Worm (Caenorhabditis elegans) whole organism, late embryonic: ENCODE data around the gene C18A3.11.
A peak's percentile ranks its signal among the peaks of the same experiment; 100 is the strongest.

Source experiments
- C08G9.2 ChIP-seq: sonication (generic microtip); optimal IDR thresholded peaks from 2 replicates; lab custom pipeline; 2016; ENCODE audit warnings: mild to moderate bottlenecking, missing genetic modification characterization, moderate library complexity, missing compliant biosample characterization
- C38D4.7 ChIP-seq: fragments of 200-800 bp; sonication (Bioruptor generic); optimal IDR thresholded peaks from 2 replicates; lab custom pipeline; 2018; ENCODE audit warnings: mild to moderate bottlenecking, missing genetic modification characterization, moderate library complexity, missing compliant biosample characterization
- F13H6.1 ChIP-seq: sonication (generic microtip); optimal IDR thresholded peaks from 2 replicates; lab custom pipeline; 2016; ENCODE audit warnings: missing genetic modification characterization, missing compliant biosample characterization
- Y22D7AL.16 ChIP-seq: sonication (generic microtip); optimal IDR thresholded peaks from 2 replicates; lab custom pipeline; 2016; ENCODE audit warnings: missing genetic modification characterization, missing compliant biosample characterization
- ceh-14 ChIP-seq: sonication (generic microtip); optimal IDR thresholded peaks from 2 replicates; lab custom pipeline; 2016; ENCODE audit warnings: missing genotype, missing genetic modification characterization, missing compliant biosample characterization
- ceh-18 ChIP-seq: sonication (generic microtip); optimal IDR thresholded peaks from 2 replicates; lab custom pipeline; 2016; ENCODE audit warnings: missing genetic modification characterization, missing compliant biosample characterization
- ceh-19 ChIP-seq: fragments of 200-800 bp; sonication (Bioruptor generic); optimal IDR thresholded peaks from 2 replicates; lab custom pipeline; 2018; ENCODE audit warnings: mild to moderate bottlenecking, missing genetic modification characterization, missing compliant biosample characterization
- ceh-22 ChIP-seq: sonication (generic microtip); optimal IDR thresholded peaks from 2 replicates; lab custom pipeline; 2017; ENCODE audit warnings: missing biosample characterization, missing genetic modification characterization
- ceh-31 ChIP-seq: sonication (generic microtip); optimal IDR thresholded peaks from 2 replicates; lab custom pipeline; 2016; ENCODE audit warnings: missing genetic modification characterization, missing compliant biosample characterization
- ceh-48 ChIP-seq: sonication (generic microtip); optimal IDR thresholded peaks from 2 replicates; lab custom pipeline; 2016; ENCODE audit warnings: missing genetic modification characterization, inconsistent platforms, missing compliant biosample characterization
- che-1 ChIP-seq: sonication (generic microtip); optimal IDR thresholded peaks from 2 replicates; lab custom pipeline; 2016; ENCODE audit warnings: mild to moderate bottlenecking, missing genetic modification characterization, missing compliant biosample characterization
- dmd-4 ChIP-seq: sonication (generic microtip); optimal IDR thresholded peaks from 2 replicates; lab custom pipeline; 2016; ENCODE audit warnings: borderline replicate concordance, missing genetic modification characterization, missing compliant biosample characterization
- elt-2 ChIP-seq: sonication (generic microtip); optimal IDR thresholded peaks from 2 replicates; lab custom pipeline; 2016; ENCODE audit warnings: missing genetic modification reagents, missing genetic modification characterization, missing compliant biosample characterization
- ets-4 ChIP-seq: sonication (generic microtip); optimal IDR thresholded peaks from 2 replicates; lab custom pipeline; 2016; ENCODE audit warnings: missing genetic modification characterization, missing compliant biosample characterization
- eyg-1 ChIP-seq: sonication (generic microtip); optimal IDR thresholded peaks from 2 replicates; lab custom pipeline; 2016; ENCODE audit warnings: missing genotype, missing genetic modification characterization, missing compliant biosample characterization
- fax-1 ChIP-seq: sonication (generic microtip); optimal IDR thresholded peaks from 2 replicates; lab custom pipeline; 2016; ENCODE audit warnings: missing genotype, missing genetic modification characterization, missing compliant biosample characterization
- fkh-10 ChIP-seq: fragments of 150-350 bp; optimal IDR thresholded peaks from 2 replicates; lab custom pipeline; 2014; ENCODE audit warnings: missing biosample characterization, missing genetic modification reagents, missing genetic modification characterization
- hlh-13 ChIP-seq: fragments of 200-800 bp; sonication (Bioruptor generic); optimal IDR thresholded peaks from 2 replicates; lab custom pipeline; 2018; ENCODE audit warnings: mild to moderate bottlenecking, missing genetic modification characterization, missing compliant biosample characterization
- hlh-6 ChIP-seq: sonication (generic microtip); optimal IDR thresholded peaks from 2 replicates; lab custom pipeline; 2016; ENCODE audit warnings: missing genotype, missing genetic modification characterization, missing compliant biosample characterization
- hlh-8 ChIP-seq: sonication (generic microtip); optimal IDR thresholded peaks from 2 replicates; lab custom pipeline; 2016; ENCODE audit warnings: missing genotype, missing genetic modification characterization, missing compliant biosample characterization
- lim-6 ChIP-seq: sonication (generic microtip); optimal IDR thresholded peaks from 2 replicates; lab custom pipeline; 2016; ENCODE audit warnings: missing genetic modification characterization, missing compliant biosample characterization
- nfya-1 ChIP-seq: sonication (generic microtip); optimal IDR thresholded peaks from 2 replicates; lab custom pipeline; 2017; ENCODE audit warnings: missing genetic modification characterization, mild to moderate bottlenecking, missing compliant biosample characterization, antibody characterized with exemption, moderate library complexity
- nhr-232 ChIP-seq: sonication (generic microtip); optimal IDR thresholded peaks from 2 replicates; lab custom pipeline; 2016; ENCODE audit warnings: missing genetic modification characterization, missing compliant biosample characterization
- pax-1 ChIP-seq: fragments of 150-350 bp; optimal IDR thresholded peaks from 2 replicates; lab custom pipeline; 2014; ENCODE audit warnings: missing biosample characterization, missing genetic modification characterization
- pha-2 ChIP-seq: sonication (generic microtip); optimal IDR thresholded peaks from 2 replicates; lab custom pipeline; 2017; ENCODE audit warnings: mild to moderate bottlenecking, missing genetic modification characterization, missing compliant biosample characterization
- pha-4 ChIP-seq: fragments of 150-350 bp; optimal IDR thresholded peaks from 2 replicates; lab custom pipeline; 2018; ENCODE audit warnings: missing biosample characterization, missing genetic modification reagents, missing genetic modification characterization
- pqm-1 ChIP-seq: sonication (generic microtip); optimal IDR thresholded peaks from 2 replicates; lab custom pipeline; 2016; ENCODE audit warnings: missing genetic modification characterization, missing compliant biosample characterization
- rnt-1 ChIP-seq: sonication (generic microtip); optimal IDR thresholded peaks from 2 replicates; lab custom pipeline; 2016; ENCODE audit warnings: missing genetic modification characterization, missing compliant biosample characterization
- sdc-2 ChIP-seq: sonication (generic microtip); optimal IDR thresholded peaks from 2 replicates; lab custom pipeline; 2016; ENCODE audit warnings: missing genotype, missing genetic modification characterization, missing compliant biosample characterization
- sox-4 ChIP-seq: sonication (generic microtip); optimal IDR thresholded peaks from 2 replicates; lab custom pipeline; 2017; ENCODE audit warnings: mild to moderate bottlenecking, missing genetic modification characterization, inconsistent platforms, missing compliant biosample characterization
- tbx-2 ChIP-seq: sonication (generic microtip); optimal IDR thresholded peaks from 2 replicates; lab custom pipeline; 2016; ENCODE audit warnings: missing genetic modification characterization, missing compliant biosample characterization
- tbx-7 ChIP-seq: sonication (generic microtip); optimal IDR thresholded peaks from 2 replicates; lab custom pipeline; 2016; ENCODE audit warnings: missing genotype, missing genetic modification characterization, missing compliant biosample characterization
- ttx-3 ChIP-seq: sonication (generic microtip); optimal IDR thresholded peaks from 2 replicates; lab custom pipeline; 2016; ENCODE audit warnings: missing genetic modification reagents, missing genetic modification characterization, missing compliant biosample characterization
- unc-42 ChIP-seq: sonication (generic microtip); optimal IDR thresholded peaks from 2 replicates; lab custom pipeline; 2016; ENCODE audit warnings: missing genotype, missing genetic modification characterization, missing compliant biosample characterization
- ztf-16 ChIP-seq: sonication (generic microtip); optimal IDR thresholded peaks from 2 replicates; lab custom pipeline; 2017; ENCODE audit warnings: missing genetic modification characterization, missing compliant biosample characterization

C18A3.11 gene

DNA sequence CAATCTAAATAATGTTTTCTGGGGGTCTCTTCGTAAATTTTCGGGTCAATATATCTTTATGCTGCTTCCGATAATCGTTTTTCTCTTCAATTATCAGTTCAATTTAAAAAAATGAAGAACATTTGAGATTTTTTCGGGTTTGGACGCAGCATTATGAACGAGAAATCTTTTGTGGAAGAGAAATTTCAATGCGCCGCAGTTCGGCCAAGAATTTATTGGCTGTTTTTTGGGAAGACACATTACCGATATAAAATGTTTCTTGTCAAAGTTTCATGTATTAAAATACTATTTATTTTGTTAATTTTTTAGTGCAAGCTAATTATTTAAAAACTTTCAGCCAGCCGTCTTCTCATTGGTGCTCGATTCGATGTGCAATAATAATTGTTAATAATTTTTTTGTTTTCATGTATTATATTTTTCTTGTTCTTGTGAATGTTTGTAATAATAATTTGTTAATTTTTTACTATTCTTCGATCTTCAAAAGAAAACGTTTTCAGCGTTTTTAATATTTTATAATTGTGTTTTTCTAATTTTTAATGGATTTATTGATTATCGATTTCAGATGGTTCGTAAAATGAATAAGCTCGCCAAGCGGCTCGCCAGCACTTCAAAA, 15.0 kb upstream of the C18A3.11 start, which contains the start of the genes C18A3.10 and C18A3.3:
Gene C18A3.10, minus strand, starts transcription at position 101 of the 613 bp plus-strand sequence.
Gene C18A3.3, plus strand, starts transcription at position 563 of the 613 bp plus-strand sequence.
- TF ChIP-seq ztf-16 (tag; lab: Kevin White, UChicago) (no peak), fkh-10 (GFP tag; lab: Kevin White, UChicago) (no peak), ttx-3 (tag; lab: Kevin White, UChicago) (no peak), che-1 (tag; lab: Kevin White, UChicago) (no peak), C08G9.2 (tag; lab: Kevin White, UChicago) (no peak)

ce11 chrII:5717831-5718230, 13.0 kb upstream of the C18A3.11 start, which contains the start of gene zipt-3:
TSS of gene zipt-3 (plus strand) at chrII:5718131.
- TF ChIP-seq Y22D7AL.16 (tag; lab: Kevin White, UChicago): no peak
- TF ChIP-seq pax-1 (tag; lab: Kevin White, UChicago): no peak
- no peak for TF ChIP-seq rnt-1
- TF ChIP-seq fax-1 (tag; lab: Kevin White, UChicago): no peak
- TF ChIP-seq fkh-10 (GFP tag; lab: Kevin White, UChicago): no peak
- no peak for TF ChIP-seq ets-4 (tag; lab: Kevin White, UChicago)
- no peak for TF ChIP-seq hlh-8 (tag; lab: Kevin White, UChicago)
- TF ChIP-seq pqm-1 (tag; lab: Kevin White, UChicago): no peak
- TF ChIP-seq hlh-6 (tag; lab: Kevin White, UChicago): no peak
- TF ChIP-seq hlh-13 (GFP tag; lab: Kevin White, UChicago): no peak
- no peak for TF ChIP-seq ceh-48 (tag; lab: Kevin White, UChicago)
- no peak for TF ChIP-seq C38D4.7 (GFP tag; lab: Kevin White, UChicago)
- no peak for TF ChIP-seq sdc-2 (tag; lab: Kevin White, UChicago)
- no peak for TF ChIP-seq unc-42 (tag; lab: Kevin White, UChicago)
- TF ChIP-seq tbx-7 (tag; lab: Kevin White, UChicago): no peak

DNA sequence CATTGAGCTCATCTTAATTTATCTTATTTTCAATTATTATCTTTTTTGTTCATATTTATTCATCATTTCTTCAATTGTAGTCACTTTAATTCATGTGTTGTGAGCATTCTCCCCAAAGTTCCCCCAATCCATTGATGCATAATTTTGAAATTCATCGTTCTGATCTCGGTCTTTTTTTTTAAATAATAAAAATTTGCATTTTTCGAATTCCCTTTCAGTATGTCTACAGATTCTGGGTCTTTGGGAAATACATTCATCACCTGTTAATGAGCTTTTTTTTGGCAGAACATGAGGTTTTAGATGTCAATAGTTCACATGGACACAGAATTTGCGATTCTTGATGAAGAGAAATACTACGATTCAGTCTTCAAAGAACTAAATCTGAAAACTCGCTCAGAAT, 11.0 kb upstream of the C18A3.11 start, which contains the start of gene damt-1:
Gene damt-1, plus strand, starts transcription at position 301 of the 400 bp plus-strand sequence.
- TF ChIP-seq ceh-22 (tag; lab: Kevin White, UChicago): no peak
- no peak for TF ChIP-seq ztf-16 (tag; lab: Kevin White, UChicago)
- no peak for TF ChIP-seq dmd-4 (tag; lab: Kevin White, UChicago)
- TF ChIP-seq lim-6 (tag; lab: Kevin White, UChicago): no peak
- TF ChIP-seq ceh-14 (tag; lab: Kevin White, UChicago): no peak
- TF ChIP-seq pha-2: no peak
- no peak for TF ChIP-seq pqm-1 (tag; lab: Kevin White, UChicago)
- TF ChIP-seq pha-4 (tag; lab: Kevin White, UChicago): no peak
- no peak for TF ChIP-seq eyg-1 (tag; lab: Kevin White, UChicago)
- TF ChIP-seq nhr-232: no peak
- no peak for TF ChIP-seq ets-4 (tag; lab: Kevin White, UChicago)
- no peak for TF ChIP-seq hlh-13 (GFP tag; lab: Kevin White, UChicago)
- TF ChIP-seq F13H6.1 (tag; lab: Kevin White, UChicago): no peak
- no peak for TF ChIP-seq elt-2 (tag; lab: Kevin White, UChicago)

DNA sequence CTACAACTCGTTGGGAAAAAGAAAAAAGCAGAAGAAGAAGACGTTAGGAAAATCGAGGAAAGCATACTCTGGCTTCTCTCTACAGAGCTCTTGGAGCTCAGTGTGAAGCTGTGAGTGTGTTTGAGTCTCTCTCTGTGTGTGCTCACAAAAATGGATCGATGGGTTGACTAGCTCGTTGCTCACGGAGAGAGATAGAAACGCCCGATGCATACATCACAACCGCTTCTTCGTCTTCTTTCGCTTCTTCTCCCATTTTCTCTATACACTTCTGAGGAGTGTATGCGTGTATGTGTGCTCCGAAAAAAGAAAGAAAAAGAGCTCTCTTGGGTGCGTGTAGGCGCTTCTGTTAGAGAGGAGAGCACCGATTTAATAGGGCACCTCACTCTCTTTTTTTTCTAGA, 5.7 kb upstream of the C18A3.11 start:
- TF ChIP-seq tbx-7 (tag; lab: Kevin White, UChicago) (no peak), ceh-19 (peak; percentile 31), sox-4 (tag; lab: Kevin White, UChicago) (no peak), unc-42 (tag; lab: Kevin White, UChicago) (peak; percentile 81), nfya-1 (tag; lab: Kevin White, UChicago) (peak; percentile 36), tbx-2 (tag; lab: Kevin White, UChicago) (peak; percentile 29), ceh-48 (tag; lab: Kevin White, UChicago) (peak; percentile 76), ceh-18 (peak; percentile 22), ceh-22 (tag; lab: Kevin White, UChicago) (no peak), elt-2 (tag; lab: Kevin White, UChicago) (no peak), ceh-31 (peak; percentile 78)
